Fruit fly (Drosophila melanogaster) whole organism, embryonic: Measurements from ENCODE around the gene Nup358.

Source experiments
- Atf-2 ChIP-seq: fragments of 200-800 bp; sonication (Bioruptor generic); optimal IDR thresholded peaks from 2 replicates; lab custom pipeline; 2016; ENCODE audit warnings: missing biosample characterization, missing genetic modification characterization
- Awh ChIP-seq: fragments of 200-800 bp; sonication (Bioruptor generic); IDR thresholded peaks from 2 replicates; pipeline ENCODE4, ENCODE4 v1.3.6; 2022; ENCODE audit warnings: missing biosample characterization, missing genetic modification characterization
- CG10209 ChIP-seq: fragments of 200-800 bp; sonication (Bioruptor generic); optimal IDR thresholded peaks from 3 replicates; lab custom pipeline; 2017; ENCODE audit warnings: missing biosample characterization, mild to moderate bottlenecking, missing genetic modification characterization, missing genetic modification reagents
- CG10565 ChIP-seq: fragments of 200-800 bp; sonication (Bioruptor generic); optimal IDR thresholded peaks from 3 replicates; lab custom pipeline; 2016; ENCODE audit warnings: missing biosample characterization, mild to moderate bottlenecking, missing genetic modification characterization
- CG10654 ChIP-seq: fragments of 200-800 bp; sonication (Bioruptor generic); optimal IDR thresholded peaks from 2 replicates; lab custom pipeline; 2016; ENCODE audit warnings: missing biosample characterization, missing genetic modification characterization
- CG12155 ChIP-seq: fragments of 200-800 bp; sonication (Bioruptor generic); optimal IDR thresholded peaks from 3 replicates; lab custom pipeline; 2016; ENCODE audit warnings: missing biosample characterization, missing genetic modification characterization
- CG13894 ChIP-seq: fragments of 200-800 bp; sonication (Bioruptor generic); optimal IDR thresholded peaks from 3 replicates; lab custom pipeline; 2018; ENCODE audit warnings: missing biosample characterization, mild to moderate bottlenecking, missing genetic modification characterization, moderate library complexity
- CG14014 ChIP-seq: fragments of 200-800 bp; sonication (Bioruptor generic); IDR thresholded peaks from 2 replicates; pipeline ENCODE4 v1.3.6; 2022; ENCODE audit warnings: missing biosample characterization, missing genetic modification characterization
- CG15601 ChIP-seq: fragments of 200-800 bp; sonication (Bioruptor generic); optimal IDR thresholded peaks from 3 replicates; lab custom pipeline; 2019; ENCODE audit warnings: missing biosample characterization, mild to moderate bottlenecking, missing genetic modification characterization, moderate library complexity
- CG18262 ChIP-seq: fragments of 200-800 bp; optimal IDR thresholded peaks from 3 replicates; lab custom pipeline; 2019; ENCODE audit warnings: missing biosample characterization, mild to moderate bottlenecking, missing genetic modification characterization, moderate library complexity
- CG18599 ChIP-seq: fragments of 200-800 bp; sonication (Bioruptor generic); optimal IDR thresholded peaks from 3 replicates; lab custom pipeline; 2017; ENCODE audit warnings: missing biosample characterization, missing genetic modification characterization, mild to moderate bottlenecking, moderate library complexity, missing genetic modification reagents
- CG2889 ChIP-seq: fragments of 200-800 bp; sonication (Bioruptor generic); IDR thresholded peaks from 3 replicates; pipeline ENCODE4 v1.3.6; 2022; ENCODE audit warnings: missing biosample characterization, missing genetic modification characterization
- CG32532 ChIP-seq: fragments of 200-800 bp; sonication (Bioruptor generic); IDR thresholded peaks from 2 replicates; pipeline ENCODE4 v1.3.6; 2022; ENCODE audit warnings: missing biosample characterization, missing genetic modification characterization
- CG33557 ChIP-seq: fragments of 200-800 bp; sonication (Bioruptor generic); optimal IDR thresholded peaks from 2 replicates; lab custom pipeline; 2019; ENCODE audit warnings: missing biosample characterization, mild to moderate bottlenecking, missing genetic modification characterization, moderate library complexity
- CG7357 ChIP-seq: fragments of 200-800 bp; sonication (Bioruptor generic); IDR thresholded peaks from 3 replicates; pipeline ENCODE4 v1.3.6; 2022; ENCODE audit warnings: missing biosample characterization, missing genetic modification characterization
- CG7928 ChIP-seq: fragments of 200-800 bp; sonication (Bioruptor generic); optimal IDR thresholded peaks from 2 replicates; lab custom pipeline; 2017; ENCODE audit warnings: missing biosample characterization, mild to moderate bottlenecking, missing genetic modification characterization
- CG7987 ChIP-seq: fragments of 200-800 bp; sonication (Bioruptor generic); optimal IDR thresholded peaks from 2 replicates; lab custom pipeline; 2018; ENCODE audit warnings: missing biosample characterization, mild to moderate bottlenecking, missing genetic modification characterization, moderate library complexity
- CG8388 ChIP-seq: fragments of 200-800 bp; sonication (Bioruptor generic); optimal IDR thresholded peaks from 2 replicates; lab custom pipeline; 2019; ENCODE audit warnings: missing biosample characterization, mild to moderate bottlenecking, missing genetic modification characterization, moderate library complexity
- CG9817 ChIP-seq: fragments of 200-800 bp; sonication (Bioruptor generic); optimal IDR thresholded peaks from 2 replicates; lab custom pipeline; 2018; ENCODE audit warnings: missing biosample characterization, mild to moderate bottlenecking, missing genetic modification characterization, moderate library complexity
- Camta ChIP-seq: fragments of 200-800 bp; sonication (Bioruptor generic); optimal IDR thresholded peaks from 2 replicates; lab custom pipeline; 2016; ENCODE audit warnings: missing biosample characterization, missing genetic modification characterization
- D19A ChIP-seq: fragments of 200-800 bp; optimal IDR thresholded peaks from 3 replicates; lab custom pipeline; 2019; ENCODE audit warnings: missing biosample characterization, mild to moderate bottlenecking, missing genetic modification characterization, moderate library complexity
- HLHmδ ChIP-seq: fragments of 200-800 bp; sonication (Bioruptor generic); optimal IDR thresholded peaks from 2 replicates; lab custom pipeline; 2018; ENCODE audit warnings: missing biosample characterization, mild to moderate bottlenecking, missing genetic modification characterization, moderate library complexity
- Lhr ChIP-seq: fragments of 200-800 bp; sonication (Bioruptor generic); optimal IDR thresholded peaks from 3 replicates; lab custom pipeline; 2017; ENCODE audit warnings: mild to moderate bottlenecking, missing biosample characterization, missing genetic modification reagents, missing genetic modification characterization
- NC2β ChIP-seq: fragments of 200-800 bp; sonication (Bioruptor generic); optimal IDR thresholded peaks from 2 replicates; lab custom pipeline; 2016; ENCODE audit warnings: missing biosample characterization, missing genetic modification characterization
- NFAT ChIP-seq: fragments of 200-800 bp; sonication (Bioruptor generic); IDR thresholded peaks from 2 replicates; pipeline ENCODE4 v1.3.6; 2022; ENCODE audit warnings: missing biosample characterization, missing genetic modification characterization
- Optix ChIP-seq: fragments of 200-800 bp; sonication (Bioruptor generic); IDR thresholded peaks from 3 replicates; pipeline ENCODE4 v1.3.6; 2022; ENCODE audit warnings: missing biosample characterization, missing genetic modification characterization
- PHDP ChIP-seq: fragments of 200-800 bp; sonication (Bioruptor generic); optimal IDR thresholded peaks from 3 replicates; lab custom pipeline; 2018; ENCODE audit warnings: missing biosample characterization, mild to moderate bottlenecking, missing genetic modification characterization, moderate library complexity
- Ravus ChIP-seq: fragments of 200-800 bp; sonication (Bioruptor generic); IDR thresholded peaks from 2 replicates; pipeline ENCODE4 v1.3.6; 2022; ENCODE audit warnings: missing biosample characterization, missing genetic modification characterization
- Rfx ChIP-seq: fragments of 200-800 bp; sonication (Bioruptor generic); IDR thresholded peaks from 2 replicates; pipeline ENCODE4 v1.3.6; 2022; ENCODE audit warnings: missing biosample characterization, missing genetic modification characterization
- ac ChIP-seq: fragments of 200-800 bp; sonication (Bioruptor generic); optimal IDR thresholded peaks from 3 replicates; lab custom pipeline; 2017; ENCODE audit warnings: missing biosample characterization, mild to moderate bottlenecking, missing genetic modification characterization
- al ChIP-seq: fragments of 200-800 bp; sonication (Bioruptor generic); IDR thresholded peaks from 2 replicates; pipeline ENCODE4 v1.3.6; 2022; ENCODE audit warnings: missing biosample characterization, missing genetic modification characterization
- bowl ChIP-seq: fragments of 200-800 bp; sonication (Bioruptor generic); IDR thresholded peaks from 2 replicates; pipeline ENCODE4 v1.3.6; 2022; ENCODE audit warnings: missing biosample characterization, missing genetic modification characterization
- br ChIP-seq: fragments of >200 bp; optimal IDR thresholded peaks from 2 replicates; lab custom pipeline; 2017
- chif ChIP-seq, 2 experiments: fragments of 200-800 bp; sonication (Bioruptor generic); optimal IDR thresholded peaks; 3 replicates each; lab custom pipeline; 2016; ENCODE audit warnings: missing biosample characterization in 2 of 2, missing genetic modification characterization in 2 of 2
- chm ChIP-seq: fragments of 200-800 bp; sonication (Bioruptor generic); IDR thresholded peaks from 2 replicates; pipeline ENCODE4 v1.3.6; 2022; ENCODE audit warnings: missing biosample characterization, missing genetic modification characterization
- disco-r ChIP-seq: fragments of 200-800 bp; sonication (Bioruptor generic); optimal IDR thresholded peaks from 2 replicates; lab custom pipeline; 2016; ENCODE audit warnings: missing biosample characterization, missing genetic modification characterization
- dm ChIP-seq: fragments of 200-800 bp; sonication (Bioruptor generic); optimal IDR thresholded peaks from 3 replicates; lab custom pipeline; 2016; ENCODE audit warnings: missing biosample characterization, missing genetic modification characterization
- dmrt99B ChIP-seq: fragments of 200-800 bp; sonication (Bioruptor generic); optimal IDR thresholded peaks from 2 replicates; lab custom pipeline; 2018; ENCODE audit warnings: missing biosample characterization, mild to moderate bottlenecking, missing genetic modification characterization, moderate library complexity
- ems ChIP-seq: fragments of 200-800 bp; sonication (Bioruptor generic); optimal IDR thresholded peaks from 3 replicates; lab custom pipeline; 2016; ENCODE audit warnings: missing biosample characterization, missing genetic modification characterization
- fd96Cb ChIP-seq: fragments of 200-800 bp; sonication (Bioruptor generic); optimal IDR thresholded peaks from 2 replicates; lab custom pipeline; 2018; ENCODE audit warnings: missing biosample characterization, mild to moderate bottlenecking, missing genetic modification characterization, moderate library complexity
- hbn ChIP-seq: fragments of 200-800 bp; sonication (Bioruptor generic); IDR thresholded peaks from 2 replicates; pipeline ENCODE4 v1.3.6; 2022; ENCODE audit warnings: missing biosample characterization, missing genetic modification characterization; ENCODE audit not compliant: partially characterized antibody
- inv ChIP-seq: fragments of 200-800 bp; sonication (Bioruptor generic); IDR thresholded peaks from 2 replicates; pipeline ENCODE4 v1.3.6; 2022; ENCODE audit warnings: missing biosample characterization, missing genetic modification characterization; ENCODE audit not compliant: partially characterized antibody
- kah ChIP-seq: fragments of 200-800 bp; sonication (Bioruptor generic); optimal IDR thresholded peaks from 2 replicates; lab custom pipeline; 2018; ENCODE audit warnings: missing biosample characterization, mild to moderate bottlenecking, missing genetic modification characterization
- ken ChIP-seq: fragments of 200-800 bp; sonication (Bioruptor generic); IDR thresholded peaks from 3 replicates; pipeline ENCODE4 v1.3.6; 2022; ENCODE audit warnings: missing biosample characterization, missing genetic modification characterization
- sd ChIP-seq: fragments of 200-800 bp; sonication (Bioruptor generic); optimal IDR thresholded peaks from 3 replicates; lab custom pipeline; 2018; ENCODE audit warnings: missing biosample characterization, mild to moderate bottlenecking, missing genetic modification characterization, moderate library complexity
- sens-2 ChIP-seq: fragments of 200-800 bp; sonication (Bioruptor generic); IDR thresholded peaks from 2 replicates; pipeline ENCODE4 v1.3.6; 2022; ENCODE audit warnings: missing biosample characterization, missing genetic modification characterization
- shn ChIP-seq: fragments of 200-800 bp; sonication (Bioruptor generic); optimal IDR thresholded peaks from 3 replicates; lab custom pipeline; 2016; ENCODE audit warnings: missing biosample characterization, missing genetic modification characterization
- twi ChIP-seq: fragments of 200-800 bp; optimal IDR thresholded peaks from 2 replicates; lab custom pipeline; 2019; ENCODE audit warnings: missing biosample characterization, mild to moderate bottlenecking, missing genetic modification characterization, moderate library complexity
- zen2 ChIP-seq: fragments of 200-800 bp; sonication (Bioruptor generic); IDR thresholded peaks from 3 replicates; pipeline ENCODE4 v1.3.6; 2022; ENCODE audit warnings: missing biosample characterization, missing genetic modification characterization; ENCODE audit not compliant: partially characterized antibody

The Nup358 gene

dm6 chr3R:25245052-25245813 is 3.9 kb upstream of the Nup358 start, which contains the start of gene bam (continued):
- TF ChIP-seq shn (GFP tag; lab: Kevin White, UChicago) (no peak), CG9817 (tag; lab: Kevin White, UChicago) (no peak), al (GFP tag; lab: Robert Waterston, UW) (no peak), NFAT (GFP tag; lab: Robert Waterston, UW) (no peak), NC2β (no peak), ken (0 out of 3 replicates have a peak, but pooled peaks have one; percentile 37), CG7357 (GFP tag; lab: Robert Waterston, UW) (no peak), Atf-2 (no peak), CG7987 (no peak), CG10654 (GFP tag; lab: Kevin White, UChicago) (no peak), HLHmδ (GFP tag; lab: Kevin White, UChicago) (no peak), chm (no peak), dmrt99B (tag; lab: Kevin White, UChicago) (no peak)

dm6 chr3R:25247379-25247869 is 1.7 kb upstream of the Nup358 start, which contains the start of the genes RpS27 and Nup37:
Gene RpS27, minus strand, starts transcription at chr3R:25247514.
Gene Nup37, plus strand, starts transcription at chr3R:25247658.
- TF ChIP-seq CG33557 (GFP tag; lab: Kevin White, UChicago) (peak; percentile 96), PHDP (tag; lab: Kevin White, UChicago) (peak; percentile 96), Awh (GFP tag; lab: Robert Waterston, UW) (peak; percentile 98), bowl (GFP tag; lab: Robert Waterston, UW) (peak; percentile 88), CG18262 (tag; lab: Kevin White, UChicago) (peak; percentile 91), HLHmδ (GFP tag; lab: Kevin White, UChicago) (peak; percentile 100), dm (peak; percentile 99), ems (GFP tag; lab: Kevin White, UChicago) (peak; percentile 98), CG32532 (GFP tag; lab: Robert Waterston, UW) (peak; percentile 98), ac (GFP tag; lab: Kevin White, UChicago) (peak; percentile 99), hbn (GFP tag; lab: Robert Waterston, UW) (no peak), Rfx (GFP tag; lab: Robert Waterston, UW) (peak; percentile 99), D19A (tag; lab: Kevin White, UChicago) (peak; percentile 77), sens-2 (GFP tag; lab: Robert Waterston, UW) (peak; percentile 97), br (no peak), CG14014 (GFP tag; lab: Robert Waterston, UW) (peak; percentile 95), inv (GFP tag; lab: Robert Waterston, UW) (no peak), Ravus (GFP tag; lab: Robert Waterston, UW) (peak; percentile 72), fd96Cb (tag; lab: Kevin White, UChicago) (peak; percentile 91), CG10209 (GFP tag; lab: Kevin White, UChicago) (peak; percentile 99), sd (peak; percentile 83), CG12155 (GFP tag; lab: Kevin White, UChicago) (peak; percentile 93), disco-r (GFP tag; lab: Kevin White, UChicago) (peak; percentile 98), CG13894 (tag; lab: Kevin White, UChicago) (peak; percentile 96), Optix (GFP tag; lab: Robert Waterston, UW) (peak; percentile 96), CG2889 (GFP tag; lab: Robert Waterston, UW) (peak; percentile 94), Camta (GFP tag; lab: Kevin White, UChicago) (peak; percentile 98), zen2 (GFP tag; lab: Robert Waterston, UW) (no peak), CG8388 (peak; percentile 89), kah (GFP tag; lab: Kevin White, UChicago) (peak; percentile 94), CG15601 (peak; percentile 94), Lhr (GFP tag; lab: Kevin White, UChicago) (peak; percentile 97), CG10565 (GFP tag; lab: Kevin White, UChicago) (peak; percentile 91), CG18599 (peak; percentile 98), CG7928 (GFP tag; lab: Kevin White, UChicago) (peak; percentile 82), twi (tag; lab: Kevin White, UChicago) (peak; percentile 93), chif (GFP tag; optimal IDR thresholded peaks at IDR 0.05; lab: Kevin White, UChicago) (peak; percentile 96 to 98)
